Worm (Caenorhabditis elegans) whole organism, L3 larva: ENCODE results near the gene F08C6.5.

ENCODE experiments used
- R02D3.7 ChIP-seq: fragments of 150-350 bp; optimal IDR thresholded peaks from 2 replicates; lab custom pipeline; 2014; ENCODE audit warnings: missing biosample characterization, missing genetic modification characterization
- ama-1 ChIP-seq: fragments of 150-350 bp; optimal IDR thresholded peaks from 2 replicates; lab custom pipeline; 2018
- ceh-28 ChIP-seq: fragments of 150-350 bp; optimal IDR thresholded peaks from 2 replicates; lab custom pipeline; 2014; ENCODE audit warnings: missing biosample characterization, missing genetic modification reagents, missing genetic modification characterization
- ceh-82 ChIP-seq: fragments of 150-350 bp; optimal IDR thresholded peaks from 2 replicates; lab custom pipeline; 2014; ENCODE audit warnings: missing biosample characterization, missing genetic modification characterization
- ceh-9 ChIP-seq: sonication (generic microtip); optimal IDR thresholded peaks from 2 replicates; lab custom pipeline; 2018; ENCODE audit warnings: missing biosample characterization, missing genetic modification characterization
- daf-12 ChIP-seq: fragments of 150-350 bp; optimal IDR thresholded peaks from 2 replicates; lab custom pipeline; 2014; ENCODE audit warnings: missing biosample characterization, missing genetic modification reagents, missing genetic modification characterization
- egl-5 ChIP-seq: fragments of 150-350 bp; optimal IDR thresholded peaks from 2 replicates; lab custom pipeline; 2017; ENCODE audit warnings: missing biosample characterization, missing genetic modification reagents, missing genetic modification characterization, inconsistent platforms
- elt-1 ChIP-seq: fragments of 150-350 bp; optimal IDR thresholded peaks from 2 replicates; lab custom pipeline; 2014; ENCODE audit warnings: missing biosample characterization, missing genetic modification characterization
- elt-2 ChIP-seq: sonication (generic microtip); optimal IDR thresholded peaks from 2 replicates; lab custom pipeline; 2016; ENCODE audit warnings: missing genetic modification reagents, mild to moderate bottlenecking, missing genetic modification characterization, missing compliant biosample characterization
- eor-1 ChIP-seq, 2 experiments: fragments of 150-350 bp; optimal IDR thresholded peaks; 2 replicates each; lab custom pipeline; 2014 to 2018; ENCODE audit warnings: missing biosample characterization in 2 of 2, missing genetic modification characterization in 2 of 2
- lin-15B ChIP-seq: fragments of 150-350 bp; optimal IDR thresholded peaks from 2 replicates; lab custom pipeline; 2014; ENCODE audit warnings: missing biosample characterization, missing genetic modification characterization
- lsy-12 ChIP-seq: sonication (generic microtip); optimal IDR thresholded peaks from 2 replicates; lab custom pipeline; 2016; ENCODE audit warnings: mild to moderate bottlenecking, missing genetic modification characterization, missing compliant biosample characterization
- mml-1 ChIP-seq: fragments of 150-350 bp; sonication (generic microtip); optimal IDR thresholded peaks from 3 replicates; lab custom pipeline; 2014; ENCODE audit warnings: missing biosample characterization, missing genetic modification characterization
- nfya-1 ChIP-seq: sonication (generic microtip); optimal IDR thresholded peaks from 2 replicates; lab custom pipeline; 2017; ENCODE audit warnings: missing genetic modification characterization, mild to moderate bottlenecking, missing compliant biosample characterization, antibody characterized with exemption, moderate library complexity; ENCODE audit not compliant: insufficient read depth
- nhr-12 ChIP-seq: fragments of 150-350 bp; optimal IDR thresholded peaks from 2 replicates; lab custom pipeline; 2014; ENCODE audit warnings: missing biosample characterization, missing genetic modification characterization
- nhr-23 ChIP-seq: fragments of 150-350 bp; optimal IDR thresholded peaks from 2 replicates; lab custom pipeline; 2014; ENCODE audit warnings: missing biosample characterization, missing genetic modification reagents, missing genetic modification characterization
- nhr-237 ChIP-seq: fragments of 150-350 bp; optimal IDR thresholded peaks from 2 replicates; lab custom pipeline; 2014; ENCODE audit warnings: missing biosample characterization, missing genetic modification characterization
- nhr-25 ChIP-seq: sonication (generic microtip); optimal IDR thresholded peaks from 2 replicates; lab custom pipeline; 2017; ENCODE audit warnings: missing biosample characterization, missing genetic modification characterization
- nhr-28 ChIP-seq: fragments of 150-350 bp; optimal IDR thresholded peaks from 2 replicates; lab custom pipeline; 2014; ENCODE audit warnings: missing biosample characterization, missing genetic modification characterization
- nhr-43 ChIP-seq: sonication (generic microtip); optimal IDR thresholded peaks from 2 replicates; lab custom pipeline; 2016; ENCODE audit warnings: mild to moderate bottlenecking, missing genetic modification characterization, missing compliant biosample characterization; ENCODE audit not compliant: poor library complexity, severe bottlenecking
- nhr-77 ChIP-seq: fragments of 150-350 bp; optimal IDR thresholded peaks from 2 replicates; lab custom pipeline; 2014; ENCODE audit warnings: missing biosample characterization, missing genetic modification characterization
- pha-4 ChIP-seq: fragments of 150-350 bp; optimal IDR thresholded peaks from 2 replicates; lab custom pipeline; 2014; ENCODE audit warnings: missing biosample characterization, missing genetic modification reagents, missing genetic modification characterization
- pqm-1 ChIP-seq: fragments of 150-350 bp; optimal IDR thresholded peaks from 2 replicates; lab custom pipeline; 2017; ENCODE audit warnings: missing biosample characterization, missing genetic modification characterization, inconsistent platforms
- sea-2 ChIP-seq: fragments of 150-350 bp; sonication (generic microtip); optimal IDR thresholded peaks from 4 replicates; lab custom pipeline; 2014; ENCODE audit warnings: missing biosample characterization, missing genetic modification reagents, missing genetic modification characterization
- snpc-4 ChIP-seq: fragments of 150-350 bp; optimal IDR thresholded peaks from 2 replicates; lab custom pipeline; 2014; ENCODE audit warnings: missing biosample characterization, missing genetic modification characterization
- tbx-2 ChIP-seq: sonication (generic microtip); optimal IDR thresholded peaks from 2 replicates; lab custom pipeline; 2016; ENCODE audit warnings: mild to moderate bottlenecking, missing genetic modification characterization, missing compliant biosample characterization
- unc-39 ChIP-seq: sonication (generic microtip); optimal IDR thresholded peaks from 4 replicates; lab custom pipeline; 2017; ENCODE audit warnings: missing biosample characterization, missing genetic modification characterization
- unc-62 ChIP-seq: fragments of 150-350 bp; sonication (generic microtip); optimal IDR thresholded peaks from 4 replicates; lab custom pipeline; 2014; ENCODE audit warnings: missing biosample characterization, missing genetic modification reagents, missing genetic modification characterization
- ztf-4 ChIP-seq: fragments of 150-350 bp; optimal IDR thresholded peaks from 2 replicates; lab custom pipeline; 2014; ENCODE audit warnings: missing biosample characterization, missing genetic modification characterization

Gene F08C6.5

ce11 chrX:7586588-7586987 is 27.4 kb downstream of the F08C6.5 start:
- peak; percentile 53 for TF ChIP-seq ama-1 (lab: Kevin White, UChicago)
- peak; percentile 42 for TF ChIP-seq nhr-23 (tag; lab: Kevin White, UChicago)
- TF ChIP-seq pqm-1 (tag; lab: Kevin White, UChicago), result no peak
- TF ChIP-seq R02D3.7 (tag; lab: Kevin White, UChicago), result no peak
- TF ChIP-seq mml-1 (tag; lab: Kevin White, UChicago), result no peak
- peak; percentile 47 for TF ChIP-seq nhr-25
- no peak for TF ChIP-seq pha-4 (tag; lab: Kevin White, UChicago)
- TF ChIP-seq nhr-77, result no peak
- no peak for TF ChIP-seq ceh-9 (tag; lab: Kevin White, UChicago)
- TF ChIP-seq ztf-4 (tag; lab: Kevin White, UChicago), result no peak
- TF ChIP-seq nhr-12 (tag; lab: Kevin White, UChicago), result no peak
- TF ChIP-seq egl-5 (tag; lab: Kevin White, UChicago), result no peak
- TF ChIP-seq eor-1 (tag; optimal IDR thresholded peaks at IDR 0.05; lab: Kevin White, UChicago), result no peak
- TF ChIP-seq daf-12 (tag; lab: Kevin White, UChicago), result no peak
- TF ChIP-seq nfya-1 (tag; lab: Kevin White, UChicago), result no peak
- TF ChIP-seq nhr-237 (tag; lab: Kevin White, UChicago), result no peak
- no peak for TF ChIP-seq nhr-43 (tag; lab: Kevin White, UChicago)
- TF ChIP-seq lin-15B (tag; lab: Kevin White, UChicago), result no peak
- TF ChIP-seq elt-2 (tag; lab: Kevin White, UChicago), result no peak
- TF ChIP-seq nhr-28, result no peak
- no peak for TF ChIP-seq snpc-4 (tag; lab: Kevin White, UChicago)
- TF ChIP-seq tbx-2 (tag; lab: Kevin White, UChicago), result no peak
- no peak for TF ChIP-seq unc-62
- peak; percentile 32 for TF ChIP-seq ceh-28 (tag; lab: Kevin White, UChicago)
- TF ChIP-seq unc-39 (tag; lab: Kevin White, UChicago), result no peak
- no peak for TF ChIP-seq ceh-82

- no peak for TF ChIP-seq daf-12 (tag; lab: Kevin White, UChicago)
- TF ChIP-seq sea-2 (GFP tag; lab: Kevin White, UChicago), result no peak
- no peak for TF ChIP-seq nhr-23 (tag; lab: Kevin White, UChicago)
- peak; percentile 7 for TF ChIP-seq nhr-43 (tag; lab: Kevin White, UChicago)
- TF ChIP-seq, all 47 proteins: peak for 1
Observed at ce11 chrX:7587741-7588235, 28.6 kb downstream of the F08C6.5 start.

DNA sequence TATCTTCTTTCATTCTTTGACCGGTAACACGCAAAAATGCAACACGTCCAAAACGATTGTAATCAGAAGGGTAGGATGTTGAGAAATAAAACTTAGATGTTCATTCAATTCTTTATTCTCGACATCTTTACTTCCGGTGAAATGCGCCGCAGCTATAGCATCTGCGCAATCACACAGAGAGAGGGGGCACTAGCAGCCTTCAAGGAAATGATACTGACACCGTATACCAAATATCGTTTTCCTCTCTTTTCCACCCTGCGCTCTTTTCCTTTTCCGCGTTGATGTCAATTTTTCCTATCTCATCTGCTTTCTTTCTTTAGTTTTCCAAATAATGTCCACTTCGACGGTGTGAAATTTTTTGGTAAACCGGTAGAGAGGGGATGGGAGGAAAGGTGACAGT is 31.6 kb downstream of the F08C6.5 start:
- TF ChIP-seq ceh-28 (tag; lab: Kevin White, UChicago) (peak; percentile 23), nhr-23 (tag; lab: Kevin White, UChicago) (peak; percentile 55), nhr-237 (tag; lab: Kevin White, UChicago) (no peak)

DNA sequence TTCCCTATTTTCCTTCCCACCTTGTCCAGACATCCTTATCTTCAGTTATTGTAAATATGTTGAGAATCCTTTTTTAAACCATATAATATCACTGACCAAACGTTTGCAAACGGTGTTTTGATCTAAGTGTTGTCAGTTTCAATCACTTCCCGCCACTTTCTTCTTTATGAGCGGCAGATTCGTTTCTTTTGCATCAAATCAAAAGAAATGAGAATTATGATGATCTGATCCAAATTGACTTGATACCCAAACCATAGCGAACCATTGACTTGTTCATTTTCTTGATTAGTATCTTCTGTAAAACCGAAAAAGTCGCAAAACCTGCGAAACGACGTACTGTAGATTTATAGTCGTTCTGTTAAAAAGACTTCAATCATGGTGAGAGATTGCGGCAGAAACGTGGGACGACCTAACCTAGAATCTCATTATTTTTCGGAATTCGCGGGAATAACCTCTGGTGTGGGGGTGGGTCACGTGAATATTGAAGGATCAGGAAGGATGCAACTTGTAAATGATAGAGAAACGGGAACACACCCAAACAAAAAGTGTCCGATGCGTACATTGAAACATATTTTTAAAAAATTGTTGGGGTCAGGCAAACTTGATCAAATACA is 34.8 kb downstream of the F08C6.5 start:
- TF ChIP-seq unc-62 (no peak), pqm-1 (tag; lab: Kevin White, UChicago) (no peak), elt-1 (no peak), egl-5 (tag; lab: Kevin White, UChicago) (no peak), lsy-12 (tag; lab: Kevin White, UChicago) (no peak), nhr-23 (tag; lab: Kevin White, UChicago) (peak; percentile 43), tbx-2 (tag; lab: Kevin White, UChicago) (no peak), nhr-43 (tag; lab: Kevin White, UChicago) (peak; percentile 2), mml-1 (tag; lab: Kevin White, UChicago) (no peak)

DNA sequence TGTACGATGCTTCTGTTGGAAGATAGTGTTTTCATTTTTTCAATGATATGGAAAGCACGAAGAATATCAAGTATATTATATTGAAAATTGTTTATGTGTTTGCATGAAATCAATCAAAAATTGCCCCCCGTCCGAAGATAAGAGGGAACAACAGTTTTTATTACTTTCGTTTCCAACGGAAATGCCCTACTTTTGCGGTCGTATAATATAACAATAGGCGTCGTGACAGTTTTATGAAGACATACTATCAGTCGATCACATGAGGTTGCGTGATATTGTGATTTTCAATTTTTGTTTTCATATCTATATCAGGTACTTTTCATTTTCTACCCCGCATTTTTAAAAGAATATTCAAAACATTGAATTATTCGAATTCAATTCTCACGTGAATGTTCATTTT is 36.8 kb downstream of the F08C6.5 start:
- TF ChIP-seq elt-2 (tag; lab: Kevin White, UChicago), result peak; percentile 72
- no peak for TF ChIP-seq lin-15B (tag; lab: Kevin White, UChicago)
- TF ChIP-seq unc-39 (tag; lab: Kevin White, UChicago), result no peak
- peak; percentile 55 for TF ChIP-seq pqm-1 (tag; lab: Kevin White, UChicago)
- peak; percentile 37 for TF ChIP-seq nhr-43 (tag; lab: Kevin White, UChicago)
- peak; percentile 77 for TF ChIP-seq nhr-23 (tag; lab: Kevin White, UChicago)
